Fruit fly (Drosophila melanogaster): ENCODE results near the gene Idgf2.

The Idgf2 gene

dm6 chr2L:16487571-16488276, 40.6 kb downstream of the Idgf2 start, which contains the start of gene Nepl8 (continued):
- TF ChIP-seq BEAF-32 (GFP tag; optimal IDR thresholded peaks at IDR 0.05) (peak; percentile 51), Abd-B (GFP tag; optimal IDR thresholded peaks at IDR 0.05) (peak; percentile 50), scrt (GFP tag; optimal IDR thresholded peaks at IDR 0.05) (no peak), CG12942 (GFP tag; optimal IDR thresholded peaks at IDR 0.05) (peak; percentile 39), Xrp1 (GFP tag; IDR thresholded peaks at IDR 0.05) (peak; percentile 9; the same call in 1 of the 2 replicates), Hsf (GFP tag; optimal IDR thresholded peaks at IDR 0.05) (peak; percentile 35), grau (tag; optimal IDR thresholded peaks at IDR 0.05) (peak; percentile 32), CG9817 (tag; optimal IDR thresholded peaks at IDR 0.05) (peak; percentile 56), br (optimal IDR thresholded peaks at IDR 0.05) (no peak), Xbp1 (GFP tag; optimal IDR thresholded peaks at IDR 0.05) (peak; percentile 3), HmgD (GFP tag; optimal IDR thresholded peaks at IDR 0.05) (peak; percentile 92), CG11085 (GFP tag; IDR thresholded peaks at IDR 0.05) (peak; percentile 49; the same call in 1 of the 2 replicates), ATbp (GFP tag; optimal IDR thresholded peaks at IDR 0.05) (no peak), Spps (tag; optimal IDR thresholded peaks at IDR 0.05) (no peak), pzg (GFP tag; optimal IDR thresholded peaks at IDR 0.05) (peak; percentile 97), CG18764 (GFP tag; optimal IDR thresholded peaks at IDR 0.05) (peak; percentile 11), CG3163 (GFP tag; optimal IDR thresholded peaks at IDR 0.05) (peak; percentile 12), tgo (GFP tag; IDR thresholded peaks at IDR 0.05) (0 out of 3 replicates have a peak, but pooled peaks have one; percentile 28), CG13894 (tag; optimal IDR thresholded peaks at IDR 0.05) (peak; percentile 73), Rfx (GFP tag; IDR thresholded peaks at IDR 0.05) (peak; percentile 69), Ets65A (GFP tag) (peak; percentile 96), bab2 (GFP tag; optimal IDR thresholded peaks at IDR 0.05) (peak; percentile 11), bbx (GFP tag; IDR thresholded peaks at IDR 0.05; ENCODE audit: partially characterized antibody) (0 out of 2 replicates have a peak, but pooled peaks have one; percentile 33), CG1792 (GFP tag; optimal IDR thresholded peaks at IDR 0.05) (no peak), CG2120 (GFP tag; optimal IDR thresholded peaks at IDR 0.05) (peak; percentile 50), fd96Cb (tag; optimal IDR thresholded peaks at IDR 0.05) (no peak), CG14667 (GFP tag; IDR thresholded peaks at IDR 0.05) (no peak), CG12104 (GFP tag; optimal IDR thresholded peaks at IDR 0.05) (no peak), CG14014 (GFP tag; IDR thresholded peaks at IDR 0.05) (peak; percentile 35; the same call in 1 of the 2 replicates), sob (GFP tag; IDR thresholded peaks at IDR 0.05) (peak; percentile 56), CG17359 (tag; optimal IDR thresholded peaks at IDR 0.05) (peak; percentile 57), Scr (GFP tag; IDR thresholded peaks at IDR 0.05; ENCODE audit: partially characterized antibody) (peak; percentile 26; the same call in 1 of the 2 replicates), NC2α (GFP tag; optimal IDR thresholded peaks at IDR 0.05) (no peak), CG8089 (GFP tag; optimal IDR thresholded peaks at IDR 0.05) (peak; percentile 30), wek (GFP tag; optimal IDR thresholded peaks at IDR 0.05) (no peak), CG10543 (GFP tag; optimal IDR thresholded peaks at IDR 0.05) (no peak), Bdp1 (GFP tag; optimal IDR thresholded peaks at IDR 0.05) (peak; percentile 7), CG18262 (tag; optimal IDR thresholded peaks at IDR 0.05) (peak; percentile 3), sens (GFP tag) (peak; percentile 86), CG17328 (GFP tag; IDR thresholded peaks at IDR 0.05) (no peak), Dfd (GFP tag; optimal IDR thresholded peaks at IDR 0.05) (no peak), Sry-δ (GFP tag; optimal IDR thresholded peaks at IDR 0.05) (peak; percentile 59), CG15601 (tag; optimal IDR thresholded peaks at IDR 0.05) (peak; percentile 45), HLH54F (GFP tag; optimal IDR thresholded peaks at IDR 0.05) (peak; percentile 45), CG10147 (GFP tag; optimal IDR thresholded peaks at IDR 0.05) (peak; percentile 1), pb (GFP tag; optimal IDR thresholded peaks at IDR 0.05) (peak; percentile 17), Nf-YA (GFP tag; IDR thresholded peaks at IDR 0.05) (peak; percentile 60), Opbp (GFP tag; IDR thresholded peaks at IDR 0.05; ENCODE audit: partially characterized antibody) (peak; percentile 58; the same call in 1 of the 3 replicates), Oli (tag; optimal IDR thresholded peaks at IDR 0.05) (no peak), CG15696 (tag; optimal IDR thresholded peaks at IDR 0.05) (peak; percentile 30)

Data from whole organism, embryonic.